Fruit fly (Drosophila melanogaster) whole organism, embryonic: Measurements from ENCODE around the gene CG1635.
A peak's percentile ranks its signal among the peaks of the same experiment; 100 is the strongest.

Experiments used
- Awh ChIP-seq: fragments of 200-800 bp; sonication (Bioruptor generic); IDR thresholded peaks from 2 replicates; pipeline ENCODE4, ENCODE4 v1.3.6; 2022; ENCODE audit warnings: missing biosample characterization, missing genetic modification characterization
- BEAF-32 ChIP-seq: fragments of 200-800 bp; sonication (Bioruptor generic); optimal IDR thresholded peaks from 3 replicates; lab custom pipeline; 2017; ENCODE audit warnings: missing biosample characterization, missing genetic modification characterization, mild to moderate bottlenecking, moderate library complexity, missing genetic modification reagents
- CG10654 ChIP-seq: fragments of 200-800 bp; sonication (Bioruptor generic); optimal IDR thresholded peaks from 2 replicates; lab custom pipeline; 2016; ENCODE audit warnings: missing biosample characterization, missing genetic modification characterization
- CG11398 ChIP-seq: fragments of 200-800 bp; sonication (Bioruptor generic); optimal IDR thresholded peaks from 2 replicates; lab custom pipeline; 2016; ENCODE audit warnings: missing biosample characterization, missing genetic modification characterization
- CG11696 ChIP-seq: fragments of 200-800 bp; sonication (Bioruptor generic); IDR thresholded peaks from 2 replicates; pipeline ENCODE4 v1.3.6; 2022; ENCODE audit warnings: missing biosample characterization, missing genetic modification characterization
- CG12659 ChIP-seq: fragments of 200-800 bp; sonication (Bioruptor generic); optimal IDR thresholded peaks from 3 replicates; lab custom pipeline; 2017; ENCODE audit warnings: mild to moderate bottlenecking, missing biosample characterization, missing genetic modification reagents, missing genetic modification characterization
- CG14014 ChIP-seq: fragments of 200-800 bp; sonication (Bioruptor generic); IDR thresholded peaks from 2 replicates; pipeline ENCODE4 v1.3.6; 2022; ENCODE audit warnings: missing biosample characterization, missing genetic modification characterization
- CG14667 ChIP-seq: fragments of 200-800 bp; sonication (Bioruptor generic); IDR thresholded peaks from 2 replicates; pipeline ENCODE4 v1.3.6; 2022; ENCODE audit warnings: missing biosample characterization, missing genetic modification characterization
- CG17802 ChIP-seq: fragments of 200-800 bp; sonication (Bioruptor generic); optimal IDR thresholded peaks from 2 replicates; lab custom pipeline; 2018; ENCODE audit warnings: missing biosample characterization, mild to moderate bottlenecking, missing genetic modification characterization, moderate library complexity
- CG3407 ChIP-seq: fragments of 200-800 bp; sonication (Bioruptor generic); optimal IDR thresholded peaks from 2 replicates; lab custom pipeline; 2018; ENCODE audit warnings: missing biosample characterization, mild to moderate bottlenecking, missing genetic modification characterization
- CG34376 ChIP-seq: fragments of 200-800 bp; sonication (Bioruptor generic); optimal IDR thresholded peaks from 2 replicates; lab custom pipeline; 2018; ENCODE audit warnings: missing biosample characterization, mild to moderate bottlenecking, missing genetic modification characterization
- CG4730 ChIP-seq: fragments of 200-800 bp; sonication (Bioruptor generic); IDR thresholded peaks from 2 replicates; pipeline ENCODE4 v1.3.6; 2022; ENCODE audit warnings: missing biosample characterization, missing genetic modification characterization
- CG5180 ChIP-seq: fragments of 200-800 bp; sonication (Bioruptor generic); optimal IDR thresholded peaks from 3 replicates; lab custom pipeline; 2017; ENCODE audit warnings: missing biosample characterization, missing genetic modification characterization, mild to moderate bottlenecking, moderate library complexity, missing genetic modification reagents
- CG7839 ChIP-seq: fragments of 200-800 bp; sonication (Bioruptor generic); optimal IDR thresholded peaks from 3 replicates; lab custom pipeline; 2018; ENCODE audit warnings: missing biosample characterization, mild to moderate bottlenecking, missing genetic modification characterization, moderate library complexity
- CG8281 ChIP-seq: fragments of 200-800 bp; sonication (Bioruptor generic); optimal IDR thresholded peaks from 2 replicates; lab custom pipeline; 2018; ENCODE audit warnings: missing biosample characterization, mild to moderate bottlenecking, missing genetic modification characterization, moderate library complexity
- ERR ChIP-seq: fragments of 200-800 bp; sonication (Bioruptor generic); optimal IDR thresholded peaks from 2 replicates; lab custom pipeline; 2016; ENCODE audit warnings: missing biosample characterization, missing genetic modification characterization
- H2.0 ChIP-seq: fragments of 200-800 bp; sonication (Bioruptor generic); IDR thresholded peaks from 2 replicates; pipeline ENCODE4 v1.3.6; 2022; ENCODE audit warnings: missing biosample characterization, missing genetic modification characterization
- MBD-R2 ChIP-seq: fragments of 200-800 bp; sonication (Bioruptor generic); IDR thresholded peaks from 2 replicates; pipeline ENCODE4 v1.3.6; 2022; ENCODE audit warnings: missing biosample characterization, missing genetic modification characterization
- Mes4 ChIP-seq: fragments of 200-800 bp; sonication (Bioruptor generic); optimal IDR thresholded peaks from 2 replicates; lab custom pipeline; 2016; ENCODE audit warnings: missing biosample characterization, missing genetic modification characterization
- Oaz ChIP-seq: fragments of 200-800 bp; sonication (Bioruptor generic); IDR thresholded peaks from 2 replicates; pipeline ENCODE4 v1.3.6; 2022; ENCODE audit warnings: missing biosample characterization, missing genetic modification characterization
- Rx ChIP-seq: fragments of 200-800 bp; sonication (Bioruptor generic); IDR thresholded peaks from 2 replicates; pipeline ENCODE4 v1.3.6; 2022; ENCODE audit warnings: missing biosample characterization, missing genetic modification characterization
- Six4 ChIP-seq: fragments of 200-800 bp; sonication (Bioruptor generic); optimal IDR thresholded peaks from 2 replicates; lab custom pipeline; 2016; ENCODE audit warnings: missing biosample characterization, missing genetic modification characterization
- Sox100B ChIP-seq: fragments of 200-800 bp; sonication (Bioruptor generic); optimal IDR thresholded peaks from 3 replicates; lab custom pipeline; 2018; ENCODE audit warnings: missing biosample characterization, mild to moderate bottlenecking, missing genetic modification characterization
- Tbp ChIP-seq: fragments of >200 bp; optimal IDR thresholded peaks from 2 replicates; lab custom pipeline; 2018; ENCODE audit warnings: missing biosample characterization, missing genetic modification characterization
- Vsx1 ChIP-seq: fragments of 200-800 bp; sonication (Bioruptor generic); optimal IDR thresholded peaks from 2 replicates; lab custom pipeline; 2017; ENCODE audit warnings: missing biosample characterization, mild to moderate bottlenecking, missing genetic modification characterization, missing genetic modification reagents
- Xrp1 ChIP-seq: fragments of 200-800 bp; sonication (Bioruptor generic); IDR thresholded peaks from 2 replicates; pipeline ENCODE4 v1.3.6; 2022; ENCODE audit warnings: missing biosample characterization, missing genetic modification characterization
- al ChIP-seq: fragments of 200-800 bp; sonication (Bioruptor generic); IDR thresholded peaks from 2 replicates; pipeline ENCODE4 v1.3.6; 2022; ENCODE audit warnings: missing biosample characterization, missing genetic modification characterization
- bigmax ChIP-seq: fragments of 200-800 bp; sonication (Bioruptor generic); optimal IDR thresholded peaks from 2 replicates; lab custom pipeline; 2018; ENCODE audit warnings: missing biosample characterization, mild to moderate bottlenecking, missing genetic modification characterization
- cato ChIP-seq: fragments of 200-800 bp; sonication (Bioruptor generic); optimal IDR thresholded peaks from 2 replicates; lab custom pipeline; 2016; ENCODE audit warnings: missing biosample characterization, missing genetic modification characterization, borderline replicate concordance
- cg ChIP-seq: fragments of 200-800 bp; sonication (Bioruptor generic); optimal IDR thresholded peaks from 3 replicates; lab custom pipeline; 2019; ENCODE audit warnings: missing biosample characterization, mild to moderate bottlenecking, missing genetic modification characterization, moderate library complexity
- corto ChIP-seq: fragments of 200-800 bp; sonication (Bioruptor generic); optimal IDR thresholded peaks from 2 replicates; lab custom pipeline; 2016; ENCODE audit warnings: missing biosample characterization, mild to moderate bottlenecking, missing genetic modification characterization, moderate library complexity
- danr ChIP-seq: fragments of 200-800 bp; sonication (Bioruptor generic); IDR thresholded peaks from 2 replicates; pipeline ENCODE4 v1.3.6; 2022; ENCODE audit warnings: missing biosample characterization, missing genetic modification characterization
- dimm ChIP-seq: fragments of 200-800 bp; sonication (Bioruptor generic); IDR thresholded peaks from 2 replicates; pipeline ENCODE4 v1.3.6; 2022; ENCODE audit warnings: missing biosample characterization, missing genetic modification characterization
- emc ChIP-seq: fragments of 200-800 bp; sonication (Bioruptor generic); optimal IDR thresholded peaks from 2 replicates; lab custom pipeline; 2016; ENCODE audit warnings: missing biosample characterization, missing genetic modification characterization
- ems ChIP-seq: fragments of 200-800 bp; sonication (Bioruptor generic); optimal IDR thresholded peaks from 3 replicates; lab custom pipeline; 2016; ENCODE audit warnings: missing biosample characterization, missing genetic modification characterization
- fd3F ChIP-seq: fragments of 200-800 bp; sonication (Bioruptor generic); optimal IDR thresholded peaks from 2 replicates; lab custom pipeline; 2018; ENCODE audit warnings: missing biosample characterization, mild to moderate bottlenecking, missing genetic modification characterization, moderate library complexity
- fru ChIP-seq: fragments of >200 bp; optimal IDR thresholded peaks from 2 replicates; lab custom pipeline; 2017
- fu2 ChIP-seq: fragments of 200-800 bp; sonication (Bioruptor generic); optimal IDR thresholded peaks from 2 replicates; lab custom pipeline; 2016; ENCODE audit warnings: missing biosample characterization, missing genetic modification characterization
- h ChIP-seq: fragments of >200 bp; optimal IDR thresholded peaks from 2 replicates; lab custom pipeline; 2017
- jing ChIP-seq: fragments of 200-800 bp; sonication (Bioruptor generic); optimal IDR thresholded peaks from 2 replicates; lab custom pipeline; 2018; ENCODE audit warnings: missing biosample characterization, mild to moderate bottlenecking, missing genetic modification characterization
- jumu ChIP-seq: fragments of 200-800 bp; sonication (Bioruptor generic); optimal IDR thresholded peaks from 3 replicates; lab custom pipeline; 2016; ENCODE audit warnings: missing biosample characterization, missing genetic modification characterization
- kah ChIP-seq: fragments of 200-800 bp; sonication (Bioruptor generic); optimal IDR thresholded peaks from 2 replicates; lab custom pipeline; 2018; ENCODE audit warnings: missing biosample characterization, mild to moderate bottlenecking, missing genetic modification characterization
- lola ChIP-seq, 3 experiments: fragments of >200 bp in 2 of 3; fragments of 200-800 bp in 1 of 3; sonication (Bioruptor generic) in 1 of 3; optimal IDR thresholded peaks; 2 replicates each; lab custom pipeline; 2017 to 2019; ENCODE audit warnings: missing biosample characterization in 3 of 3, missing genetic modification characterization in 3 of 3, mild to moderate bottlenecking in 1 of 3, moderate library complexity in 1 of 3
- nmo ChIP-seq: fragments of 200-800 bp; sonication (Bioruptor generic); optimal IDR thresholded peaks from 2 replicates; lab custom pipeline; 2018; ENCODE audit warnings: missing biosample characterization, mild to moderate bottlenecking, missing genetic modification characterization, moderate library complexity
- onecut ChIP-seq: fragments of 200-800 bp; sonication (Bioruptor generic); IDR thresholded peaks from 2 replicates; pipeline ENCODE4 v1.3.6; 2022; ENCODE audit warnings: missing biosample characterization, missing genetic modification characterization
- pan ChIP-seq, 4 experiments: fragments of >200 bp in 3 of 4; fragments of 200-800 bp in 1 of 4; sonication (Bioruptor generic) in 1 of 4; optimal IDR thresholded peaks in 3 of 4; IDR thresholded peaks in 1 of 4; 2 replicates each; pipeline versions ENCODE4 v1.3.6 to Lab custom; 2017 to 2022; ENCODE audit warnings: missing biosample characterization in 2 of 4, missing genetic modification characterization in 2 of 4, mixed read lengths in 1 of 4
- pum ChIP-seq: fragments of 200-800 bp; sonication (Bioruptor generic); optimal IDR thresholded peaks from 2 replicates; lab custom pipeline; 2016; ENCODE audit warnings: missing biosample characterization, missing genetic modification characterization
- schlank ChIP-seq: fragments of 200-800 bp; sonication (Bioruptor generic); optimal IDR thresholded peaks from 2 replicates; lab custom pipeline; 2018; ENCODE audit warnings: missing biosample characterization, mild to moderate bottlenecking, missing genetic modification characterization
- sna ChIP-seq: fragments of 200-800 bp; sonication (Bioruptor generic); IDR thresholded peaks from 2 replicates; pipeline ENCODE4 v1.3.6; 2022; ENCODE audit warnings: missing biosample characterization, missing genetic modification characterization; ENCODE audit not compliant: partially characterized antibody
- so ChIP-seq: fragments of 200-800 bp; sonication (Bioruptor generic); IDR thresholded peaks from 3 replicates; pipeline ENCODE4 v1.3.6; 2022; ENCODE audit warnings: missing biosample characterization, missing genetic modification characterization
- sob ChIP-seq: fragments of 200-800 bp; sonication (Bioruptor generic); IDR thresholded peaks from 2 replicates; pipeline ENCODE4 v1.3.6; 2022; ENCODE audit warnings: missing biosample characterization, missing genetic modification characterization
- twi ChIP-seq: fragments of 200-800 bp; optimal IDR thresholded peaks from 2 replicates; lab custom pipeline; 2019; ENCODE audit warnings: missing biosample characterization, mild to moderate bottlenecking, missing genetic modification characterization, moderate library complexity

CG1635 gene

dm6 chr3R:31566738-31567137, 21.7 kb upstream of the CG1635 start (continued):
- TF ChIP-seq CG14667 (GFP tag; lab: Robert Waterston, UW), result peak; percentile 63
- TF ChIP-seq Oaz (GFP tag; lab: Robert Waterston, UW), result no peak
- TF ChIP-seq h (lab: Kevin White, UChicago), result no peak
- TF ChIP-seq schlank, result no peak
- no peak for TF ChIP-seq sob
- TF ChIP-seq CG3407 (GFP tag; lab: Kevin White, UChicago), result peak; percentile 32
- no peak for TF ChIP-seq emc (GFP tag; lab: Kevin White, UChicago)
- TF ChIP-seq dimm (GFP tag; lab: Robert Waterston, UW), result peak; percentile 64
- peak; percentile 84 for TF ChIP-seq Xrp1 (GFP tag; lab: Robert Waterston, UW)
- TF ChIP-seq CG11696, result no peak
- peak; percentile 75 for TF ChIP-seq nmo (GFP tag; lab: Kevin White, UChicago)
- peak; percentile 11 for TF ChIP-seq CG10654
- no peak for TF ChIP-seq CG11398 (GFP tag; lab: Kevin White, UChicago)
- TF ChIP-seq sna (GFP tag; lab: Robert Waterston, UW), result no peak
- TF ChIP-seq CG5180, result no peak
- TF ChIP-seq Awh (GFP tag; lab: Robert Waterston, UW), result peak; percentile 70
- no peak for TF ChIP-seq cato (GFP tag; lab: Kevin White, UChicago)
- TF ChIP-seq CG34376 (GFP tag; lab: Kevin White, UChicago), result no peak
- peak; percentile 41 for TF ChIP-seq pum (GFP tag; lab: Kevin White, UChicago)
- peak; percentile 50; the same call in 1 of the 2 replicates for TF ChIP-seq danr (GFP tag; lab: Robert Waterston, UW)
- peak; percentile 27; the same call in 1 of the 2 replicates for TF ChIP-seq CG14014
- peak; percentile 73 for TF ChIP-seq onecut (GFP tag; lab: Robert Waterston, UW)
- no peak for TF ChIP-seq ERR (GFP tag; lab: Kevin White, UChicago)
- peak; percentile 8 for TF ChIP-seq jing (GFP tag; lab: Kevin White, UChicago)
- TF ChIP-seq pan (optimal IDR thresholded peaks at IDR 0.05; lab: Kevin White, UChicago), result no peak
- TF ChIP-seq pan (GFP tag; optimal IDR thresholded peaks at IDR 0.05 in 1 of 2, IDR thresholded peaks at IDR 0.05 in 1 of 2), result peak in 1 of 2 experiments; percentile 32
- TF ChIP-seq BEAF-32 (GFP tag; lab: Kevin White, UChicago), result no peak
- TF ChIP-seq CG8281, result no peak
- no peak for TF ChIP-seq Sox100B (GFP tag; lab: Kevin White, UChicago)
- TF ChIP-seq fd3F (GFP tag; lab: Kevin White, UChicago), result no peak
- no peak for TF ChIP-seq bigmax
- TF ChIP-seq ems (GFP tag; lab: Kevin White, UChicago), result no peak
- TF ChIP-seq H2.0 (GFP tag; lab: Robert Waterston, UW), result 0 out of 2 replicates have a peak, but pooled peaks have one; percentile 30
- TF ChIP-seq MBD-R2 (GFP tag; lab: Robert Waterston, UW), result no peak
- no peak for TF ChIP-seq fu2
- peak; percentile 72 for TF ChIP-seq CG7839
- no peak for TF ChIP-seq Vsx1
- no peak for TF ChIP-seq cg (GFP tag; lab: Kevin White, UChicago)
- no peak for TF ChIP-seq kah (GFP tag; lab: Kevin White, UChicago)
- TF ChIP-seq Rx (GFP tag; lab: Robert Waterston, UW), result peak; percentile 40
- TF ChIP-seq CG12659 (GFP tag; lab: Kevin White, UChicago), result no peak
- no peak for TF ChIP-seq Mes4 (GFP tag; lab: Kevin White, UChicago)
- TF ChIP-seq al (GFP tag; lab: Robert Waterston, UW), result no peak
- TF ChIP-seq Tbp, result no peak
- no peak for TF ChIP-seq twi (tag; lab: Kevin White, UChicago)
- peak; percentile 53 for TF ChIP-seq CG4730
- TF ChIP-seq jumu (GFP tag; lab: Kevin White, UChicago), result no peak
- peak; percentile 17 for TF ChIP-seq Six4 (GFP tag; lab: Kevin White, UChicago)
- no peak for TF ChIP-seq fru (lab: Kevin White, UChicago)
- TF ChIP-seq lola (GFP tag; optimal IDR thresholded peaks at IDR 0.05; lab: Kevin White, UChicago), result peak in 1 of 3 experiments; percentile 65
- TF ChIP-seq so, result 0 out of 3 replicates have a peak, but pooled peaks have one; percentile 51
- TF ChIP-seq CG17802, result peak; percentile 25
- no peak for TF ChIP-seq corto
